Worm (Caenorhabditis elegans): ENCODE results near the gene Y38C1AA.19.

DNA sequence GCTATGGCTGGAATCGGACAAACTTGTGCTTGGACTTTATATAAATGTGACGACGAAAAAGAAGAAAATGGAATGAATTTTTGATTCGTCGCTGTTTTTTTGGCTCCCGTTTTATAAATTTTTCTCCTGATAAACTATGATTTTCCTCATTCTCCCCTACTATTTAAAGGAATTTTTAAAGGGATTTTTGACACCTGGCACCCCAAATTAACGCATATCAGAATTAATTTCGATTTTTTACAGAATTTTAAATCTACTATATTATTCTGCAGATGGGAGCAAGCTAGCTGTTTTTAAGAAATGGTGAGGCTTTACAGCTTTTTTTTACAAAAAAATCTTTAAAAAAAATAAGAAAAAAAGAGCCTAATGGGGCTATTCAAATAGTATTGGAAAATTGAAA lies 45.0 kb downstream of the Y38C1AA.19 start, which contains the start of gene coa-1:
- TF ChIP-seq zag-1 (tag; optimal IDR thresholded peaks at IDR 0.05) (no peak), snpc-4 (tag; optimal IDR thresholded peaks at IDR 0.05) (no peak)
